Worm (Caenorhabditis elegans): Measurements from ENCODE around the gene Y17D7B.10.

- no peak for TF ChIP-seq ces-1 (GFP tag; optimal IDR thresholded peaks at IDR 0.05)
- TF ChIP-seq F16B12.6 (tag; optimal IDR thresholded peaks at IDR 0.05) = no peak
- no peak for TF ChIP-seq tbx-2 (tag; optimal IDR thresholded peaks at IDR 0.05)
- no peak for TF ChIP-seq lin-35 (GFP tag; optimal IDR thresholded peaks at IDR 0.05)
- TF ChIP-seq ztf-11 (tag; optimal IDR thresholded peaks at IDR 0.05) = no peak
Observed at ce11 chrV:18800811-18801210, 17.3 kb downstream of the Y17D7B.10 start, which contains the start of gene nhr-170.
